Worm (Caenorhabditis elegans) whole organism, early embryonic: ENCODE data around the gene srlf-36.

Experiments used
- aly-1 ChIP-seq: sonication (generic microtip); optimal IDR thresholded peaks from 2 replicates; lab custom pipeline; 2016; ENCODE audit warnings: missing genetic modification characterization, missing compliant biosample characterization
- ama-1 ChIP-seq: fragments of 150-350 bp; optimal IDR thresholded peaks from 2 replicates; lab custom pipeline; 2014
- hnd-1 ChIP-seq: sonication (generic microtip); optimal IDR thresholded peaks from 2 replicates; lab custom pipeline; 2016; ENCODE audit warnings: missing genetic modification characterization, missing compliant biosample characterization
- scrt-1 ChIP-seq: fragments of 200-800 bp; sonication (Bioruptor generic); IDR thresholded peaks from 2 replicates; pipeline ENCODE4 v1.3.6; 2022; ENCODE audit warnings: missing genetic modification characterization, missing compliant biosample characterization
- tbx-37 ChIP-seq: fragments of 200-800 bp; sonication (Bioruptor generic); conservative IDR thresholded peaks from 2 replicates; pipeline ENCODE4 v1.3.6; 2022; ENCODE audit warnings: missing genetic modification reagents, missing genetic modification characterization, missing compliant biosample characterization

ce11 chrV:642750-643149, 33.2 kb upstream of the srlf-36 start, which contains the start of gene nhr-190:
- no peak for TF ChIP-seq ama-1 (lab: Kevin White, UChicago)
- TF ChIP-seq hnd-1 (tag; lab: Kevin White, UChicago), result no peak
- TF ChIP-seq scrt-1 (GFP tag; lab: Robert Waterston, UW), result no peak
- no peak for TF ChIP-seq tbx-37 (GFP tag; lab: Robert Waterston, UW)
- TF ChIP-seq aly-1 (tag; lab: Kevin White, UChicago), result no peak
